Fruit fly (Drosophila melanogaster) whole organism, adult: ENCODE results near the gene Art6.

Experiments
- CG11617 ChIP-seq: fragments of 200-800 bp; sonication (Bioruptor generic); optimal IDR thresholded peaks from 2 replicates; lab custom pipeline; 2017; ENCODE audit warnings: mild to moderate bottlenecking, missing biosample characterization, missing genetic modification reagents, missing genetic modification characterization
- CG14711 ChIP-seq: fragments of 200-800 bp; sonication (Bioruptor generic); optimal IDR thresholded peaks from 2 replicates; lab custom pipeline; 2018; ENCODE audit warnings: missing biosample characterization, mild to moderate bottlenecking, missing genetic modification characterization, moderate library complexity
- CG5204 ChIP-seq: fragments of 200-800 bp; sonication (Bioruptor generic); optimal IDR thresholded peaks from 2 replicates; lab custom pipeline; 2016; ENCODE audit warnings: missing biosample characterization, missing genetic modification characterization
- Crg-1 ChIP-seq: fragments of 200-800 bp; sonication (Bioruptor generic); optimal IDR thresholded peaks from 2 replicates; lab custom pipeline; 2016; ENCODE audit warnings: missing biosample characterization, missing genetic modification characterization
- Hr96 ChIP-seq: fragments of 200-800 bp; sonication (Bioruptor generic); optimal IDR thresholded peaks from 2 replicates; lab custom pipeline; 2016; ENCODE audit warnings: missing biosample characterization, missing genetic modification characterization
- cic ChIP-seq: fragments of 200-800 bp; sonication (Bioruptor generic); optimal IDR thresholded peaks from 2 replicates; lab custom pipeline; 2017; ENCODE audit warnings: missing biosample characterization, mild to moderate bottlenecking, missing genetic modification characterization, moderate library complexity
- pad ChIP-seq: fragments of 200-800 bp; sonication (Bioruptor generic); optimal IDR thresholded peaks from 3 replicates; lab custom pipeline; 2017; ENCODE audit warnings: missing biosample characterization, missing genetic modification characterization, mild to moderate bottlenecking, moderate library complexity, missing genetic modification reagents
- tj ChIP-seq: fragments of 200-800 bp; sonication (Bioruptor generic); optimal IDR thresholded peaks from 3 replicates; lab custom pipeline; 2017; ENCODE audit warnings: missing biosample characterization, mild to moderate bottlenecking, missing genetic modification characterization, moderate library complexity

- TF ChIP-seq Crg-1 (GFP tag; lab: Kevin White, UChicago) (no peak), CG11617 (GFP tag; lab: Kevin White, UChicago) (no peak), Hr96 (no peak), pad (GFP tag; lab: Kevin White, UChicago) (no peak), CG5204 (no peak), cic (no peak), tj (GFP tag; lab: Kevin White, UChicago) (no peak), CG14711 (tag; lab: Kevin White, UChicago) (no peak)
Observed at dm6 chr3R:13899727-13900209, 45.8 kb downstream of the Art6 start.
